Worm (Caenorhabditis elegans) whole organism, L1 larva: ENCODE results near the gene clec-157.

Source experiments
- C16A3.4 ChIP-seq: fragments of 150-350 bp; optimal IDR thresholded peaks from 2 replicates; lab custom pipeline; 2014; ENCODE audit warnings: missing biosample characterization, missing genetic modification characterization
- Y116A8C.19 ChIP-seq: sonication (generic microtip); optimal IDR thresholded peaks from 2 replicates; lab custom pipeline; 2016; ENCODE audit warnings: missing compliant biosample characterization, missing genetic modification characterization, borderline replicate concordance
- alr-1 ChIP-seq: fragments of 200-800 bp; sonication (Bioruptor generic); optimal IDR thresholded peaks from 2 replicates; lab custom pipeline; 2018; ENCODE audit warnings: borderline replicate concordance, mild to moderate bottlenecking, missing genetic modification characterization, missing compliant biosample characterization
- ceh-63 ChIP-seq: fragments of 200-800 bp; sonication (Bioruptor generic); optimal IDR thresholded peaks from 2 replicates; lab custom pipeline; 2018; ENCODE audit warnings: mild to moderate bottlenecking, missing genetic modification characterization, missing compliant biosample characterization
- ceh-8 ChIP-seq: fragments of 200-800 bp; sonication (Bioruptor generic); optimal IDR thresholded peaks from 2 replicates; lab custom pipeline; 2018; ENCODE audit warnings: mild to moderate bottlenecking, missing genetic modification characterization, moderate library complexity, missing compliant biosample characterization
- ceh-90 ChIP-seq: sonication (generic microtip); optimal IDR thresholded peaks from 2 replicates; lab custom pipeline; 2016; ENCODE audit warnings: missing genetic modification characterization, missing compliant biosample characterization
- ces-1 ChIP-seq: fragments of 150-350 bp; optimal IDR thresholded peaks from 2 replicates; lab custom pipeline; 2014; ENCODE audit warnings: missing biosample characterization, missing genetic modification reagents, missing genetic modification characterization
- dpl-1 ChIP-seq, 3 experiments: fragments of 150-350 bp in 2 of 3; sonication (generic microtip) in 1 of 3; optimal IDR thresholded peaks; 2 replicates each; lab custom pipeline; 2014 to 2017; ENCODE audit warnings: missing biosample characterization in 3 of 3, missing genetic modification characterization in 3 of 3, missing genetic modification reagents in 3 of 3
- dsc-1 ChIP-seq: sonication (generic microtip); optimal IDR thresholded peaks from 2 replicates; lab custom pipeline; 2016; ENCODE audit warnings: mild to moderate bottlenecking, missing genetic modification characterization, missing compliant biosample characterization
- efl-1 ChIP-seq, 4 experiments: fragments of 150-350 bp; optimal IDR thresholded peaks in 3 of 4; peaks in 1 of 4; 1 replicate in 1 of 4; 2 replicates in 3 of 4; lab custom pipeline; 2014; ENCODE audit warnings: missing biosample characterization in 2 of 4, missing genetic modification characterization in 2 of 4, missing genetic modification reagents in 2 of 4
- egl-27 ChIP-seq, 2 experiments: fragments of 150-350 bp in 1 of 2; sonication (generic microtip); optimal IDR thresholded peaks; 3 replicates each; lab custom pipeline; 2017 to 2018; ENCODE audit warnings: missing biosample characterization in 2 of 2, missing genetic modification characterization in 2 of 2, missing genetic modification reagents in 2 of 2
- elt-2 ChIP-seq: sonication (generic microtip); optimal IDR thresholded peaks from 2 replicates; lab custom pipeline; 2016; ENCODE audit warnings: missing genetic modification characterization, mild to moderate bottlenecking, inconsistent platforms, missing compliant biosample characterization, missing genetic modification reagents
- ets-5 ChIP-seq: fragments of 200-800 bp; sonication (Bioruptor generic); IDR thresholded peaks from 2 replicates; pipeline ENCODE4 v1.3.6; 2022; ENCODE audit warnings: missing genetic modification characterization, missing compliant biosample characterization
- fkh-8 ChIP-seq: sonication (generic microtip); optimal IDR thresholded peaks from 2 replicates; lab custom pipeline; 2016; ENCODE audit warnings: mild to moderate bottlenecking, missing genetic modification characterization, missing compliant biosample characterization
- fos-1 ChIP-seq: fragments of 150-350 bp; optimal IDR thresholded peaks from 2 replicates; lab custom pipeline; 2014; ENCODE audit warnings: missing biosample characterization, missing genetic modification characterization
- hlh-17 ChIP-seq: fragments of 200-800 bp; sonication (Bioruptor generic); optimal IDR thresholded peaks from 2 replicates; lab custom pipeline; 2018; ENCODE audit warnings: missing genetic modification characterization, mild to moderate bottlenecking, missing compliant biosample characterization, moderate library complexity, borderline replicate concordance
- hlh-4 ChIP-seq: sonication (generic microtip); optimal IDR thresholded peaks from 2 replicates; lab custom pipeline; 2016; ENCODE audit warnings: mild to moderate bottlenecking, missing genetic modification characterization, missing compliant biosample characterization
- irx-1 ChIP-seq: sonication (generic microtip); optimal IDR thresholded peaks from 2 replicates; lab custom pipeline; 2016; ENCODE audit warnings: missing genetic modification characterization, missing compliant biosample characterization
- isw-1 ChIP-seq: fragments of 200-800 bp; sonication (Bioruptor generic); IDR thresholded peaks from 2 replicates; pipeline ENCODE4 v1.3.6; 2022; ENCODE audit warnings: missing genetic modification characterization, missing compliant biosample characterization
- lin-13 ChIP-seq: fragments of 150-350 bp; optimal IDR thresholded peaks from 2 replicates; lab custom pipeline; 2014; ENCODE audit warnings: missing biosample characterization, missing genetic modification reagents, missing genetic modification characterization
- lin-14 ChIP-seq: fragments of 200-800 bp; sonication (Bioruptor generic); optimal IDR thresholded peaks from 2 replicates; lab custom pipeline; 2018; ENCODE audit warnings: mild to moderate bottlenecking, missing genetic modification characterization, moderate library complexity, missing compliant biosample characterization
- lir-3 ChIP-seq: sonication (generic microtip); optimal IDR thresholded peaks from 2 replicates; lab custom pipeline; 2016; ENCODE audit warnings: mild to moderate bottlenecking, missing genetic modification characterization, moderate library complexity, missing compliant biosample characterization; ENCODE audit not compliant: poor library complexity
- lsy-2 ChIP-seq, 2 experiments: fragments of 150-350 bp; optimal IDR thresholded peaks; 2 replicates each; lab custom pipeline; 2014; ENCODE audit warnings: missing biosample characterization in 2 of 2, missing genetic modification characterization in 2 of 2
- mab-9 ChIP-seq: fragments of 200-800 bp; sonication (Bioruptor generic); IDR thresholded peaks from 2 replicates; pipeline ENCODE4 v1.3.6; 2022; ENCODE audit warnings: missing genetic modification reagents, missing genetic modification characterization, missing compliant biosample characterization
- mep-1 ChIP-seq: fragments of 150-350 bp; optimal IDR thresholded peaks from 2 replicates; lab custom pipeline; 2014; ENCODE audit warnings: missing biosample characterization, missing genetic modification characterization
- nhr-11 ChIP-seq: fragments of 150-350 bp; optimal IDR thresholded peaks from 2 replicates; lab custom pipeline; 2014; ENCODE audit warnings: missing biosample characterization, missing genetic modification characterization
- nhr-12 ChIP-seq: sonication (generic microtip); optimal IDR thresholded peaks from 2 replicates; lab custom pipeline; 2017; ENCODE audit warnings: missing biosample characterization, missing genetic modification characterization
- nhr-20 ChIP-seq: sonication (generic microtip); optimal IDR thresholded peaks from 2 replicates; lab custom pipeline; 2016; ENCODE audit warnings: mild to moderate bottlenecking, missing genetic modification characterization, missing compliant biosample characterization
- nhr-237 ChIP-seq: fragments of 150-350 bp; optimal IDR thresholded peaks from 2 replicates; lab custom pipeline; 2014; ENCODE audit warnings: missing biosample characterization, missing genetic modification characterization
- nhr-47 ChIP-seq: sonication (generic microtip); optimal IDR thresholded peaks from 2 replicates; lab custom pipeline; 2016; ENCODE audit warnings: mild to moderate bottlenecking, missing genetic modification characterization, moderate library complexity, missing compliant biosample characterization
- nhr-71 ChIP-seq: sonication (generic microtip); optimal IDR thresholded peaks from 2 replicates; lab custom pipeline; 2016; ENCODE audit warnings: mild to moderate bottlenecking, missing genetic modification characterization, moderate library complexity, missing compliant biosample characterization
- nhr-90 ChIP-seq: sonication (generic microtip); optimal IDR thresholded peaks from 2 replicates; lab custom pipeline; 2016; ENCODE audit warnings: mild to moderate bottlenecking, missing genetic modification characterization, missing compliant biosample characterization; ENCODE audit not compliant: poor library complexity
- pax-3 ChIP-seq: fragments of 200-800 bp; sonication (Bioruptor generic); optimal IDR thresholded peaks from 2 replicates; lab custom pipeline; 2018; ENCODE audit warnings: mild to moderate bottlenecking, missing genetic modification characterization, moderate library complexity, missing compliant biosample characterization
- rnt-1 ChIP-seq: sonication (generic microtip); optimal IDR thresholded peaks from 2 replicates; lab custom pipeline; 2016; ENCODE audit warnings: mild to moderate bottlenecking, missing genetic modification characterization, moderate library complexity, missing compliant biosample characterization
- skn-1 ChIP-seq: fragments of 150-350 bp; optimal IDR thresholded peaks from 2 replicates; lab custom pipeline; 2014; ENCODE audit warnings: missing biosample characterization, missing genetic modification characterization
- snu-23 ChIP-seq: sonication (generic microtip); optimal IDR thresholded peaks from 2 replicates; lab custom pipeline; 2016; ENCODE audit warnings: missing genetic modification characterization, missing compliant biosample characterization
- sox-4 ChIP-seq: sonication (generic microtip); optimal IDR thresholded peaks from 2 replicates; lab custom pipeline; 2016; ENCODE audit warnings: missing genetic modification characterization, missing compliant biosample characterization
- sup-37 ChIP-seq: fragments of 200-800 bp; sonication (Bioruptor generic); optimal IDR thresholded peaks from 2 replicates; lab custom pipeline; 2018; ENCODE audit warnings: mild to moderate bottlenecking, missing genetic modification characterization, missing compliant biosample characterization
- tbx-2 ChIP-seq: sonication (generic microtip); optimal IDR thresholded peaks from 2 replicates; lab custom pipeline; 2016; ENCODE audit warnings: missing genetic modification characterization, missing compliant biosample characterization
- unc-30 ChIP-seq: sonication (generic microtip); optimal IDR thresholded peaks from 2 replicates; lab custom pipeline; 2017; ENCODE audit warnings: missing biosample characterization, missing genetic modification characterization
- zag-1 ChIP-seq: fragments of 150-350 bp; optimal IDR thresholded peaks from 2 replicates; lab custom pipeline; 2014; ENCODE audit warnings: missing biosample characterization, missing genetic modification characterization
- zip-4 ChIP-seq: fragments of 200-800 bp; sonication (Bioruptor generic); optimal IDR thresholded peaks from 2 replicates; lab custom pipeline; 2018; ENCODE audit warnings: mild to moderate bottlenecking, missing genetic modification characterization, moderate library complexity, missing compliant biosample characterization
- ztf-11 ChIP-seq, 2 experiments: sonication (generic microtip); optimal IDR thresholded peaks; 2 replicates each; lab custom pipeline; 2016 to 2017; ENCODE audit warnings: missing genetic modification characterization in 2 of 2, missing biosample characterization in 1 of 2, missing compliant biosample characterization in 1 of 2
- ztf-4 ChIP-seq: fragments of 150-350 bp; optimal IDR thresholded peaks from 2 replicates; lab custom pipeline; 2014; ENCODE audit warnings: missing biosample characterization, missing genetic modification characterization

Gene clec-157

DNA sequence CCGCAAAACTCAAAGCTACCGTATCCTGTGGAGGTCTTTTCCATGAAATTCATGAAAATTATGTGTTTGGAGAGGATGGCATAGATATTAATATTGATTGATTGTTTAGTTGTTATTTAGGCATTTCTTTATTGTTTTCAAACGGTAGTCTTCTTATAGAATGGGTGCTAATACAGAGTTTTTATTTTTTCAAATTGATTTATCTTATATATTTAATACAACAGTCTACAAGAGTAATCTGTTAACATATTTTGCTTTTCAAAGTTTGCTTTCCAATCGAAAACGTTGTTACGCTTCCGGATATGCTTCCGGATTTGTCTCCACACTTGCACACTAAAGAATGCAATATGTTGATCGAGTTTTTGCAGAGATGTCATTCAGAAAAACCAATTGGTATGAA lies 22.5 kb upstream of the clec-157 start, which contains the start of gene C35D10.17:
Gene C35D10.17 (plus strand): TSS at position 301 of the 400 bp plus-strand sequence.
- TF ChIP-seq Y116A8C.19: no peak
- TF ChIP-seq ces-1: no peak
- TF ChIP-seq nhr-90 (tag; lab: Kevin White, UChicago): no peak
- no peak for TF ChIP-seq zip-4 (GFP tag; lab: Kevin White, UChicago)
- no peak for TF ChIP-seq nhr-11 (tag; lab: Kevin White, UChicago)
- TF ChIP-seq mab-9 (GFP tag; lab: Robert Waterston, UW): no peak
- TF ChIP-seq unc-30 (tag; lab: Kevin White, UChicago): no peak
- no peak for TF ChIP-seq skn-1
- TF ChIP-seq zag-1: no peak

DNA sequence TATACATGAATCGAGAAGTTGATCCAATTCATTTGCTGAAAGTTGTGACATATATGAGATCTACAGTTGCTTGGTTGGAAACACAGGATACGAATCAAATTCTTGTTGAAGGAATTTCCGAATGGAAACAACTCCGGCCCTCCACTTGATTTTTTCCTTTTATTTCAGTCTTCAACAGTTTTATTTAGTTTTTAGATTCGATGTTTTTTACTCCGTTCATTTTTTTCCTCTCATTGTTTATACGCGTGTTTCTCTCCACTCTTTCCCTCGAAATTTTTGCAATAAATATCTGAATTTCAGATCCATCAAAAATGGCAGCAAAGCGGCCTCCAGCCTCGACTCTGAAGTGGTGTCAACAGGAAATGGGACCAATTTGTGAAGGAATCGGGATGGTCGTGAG lies 18.9 kb upstream of the clec-157 start, which contains the start of gene coq-8:
Gene coq-8 (plus strand): TSS at position 301 of the 400 bp plus-strand sequence.
- TF ChIP-seq C16A3.4 (tag; lab: Kevin White, UChicago) (no peak), hlh-4 (no peak), fos-1 (tag; lab: Kevin White, UChicago) (no peak), zag-1 (no peak), ceh-8 (GFP tag; lab: Kevin White, UChicago) (no peak), lin-13 (no peak), elt-2 (tag; lab: Kevin White, UChicago) (no peak), ets-5 (GFP tag; lab: Robert Waterston, UW) (no peak), hlh-17 (GFP tag; lab: Kevin White, UChicago) (no peak), nhr-90 (tag; lab: Kevin White, UChicago) (no peak)

DNA sequence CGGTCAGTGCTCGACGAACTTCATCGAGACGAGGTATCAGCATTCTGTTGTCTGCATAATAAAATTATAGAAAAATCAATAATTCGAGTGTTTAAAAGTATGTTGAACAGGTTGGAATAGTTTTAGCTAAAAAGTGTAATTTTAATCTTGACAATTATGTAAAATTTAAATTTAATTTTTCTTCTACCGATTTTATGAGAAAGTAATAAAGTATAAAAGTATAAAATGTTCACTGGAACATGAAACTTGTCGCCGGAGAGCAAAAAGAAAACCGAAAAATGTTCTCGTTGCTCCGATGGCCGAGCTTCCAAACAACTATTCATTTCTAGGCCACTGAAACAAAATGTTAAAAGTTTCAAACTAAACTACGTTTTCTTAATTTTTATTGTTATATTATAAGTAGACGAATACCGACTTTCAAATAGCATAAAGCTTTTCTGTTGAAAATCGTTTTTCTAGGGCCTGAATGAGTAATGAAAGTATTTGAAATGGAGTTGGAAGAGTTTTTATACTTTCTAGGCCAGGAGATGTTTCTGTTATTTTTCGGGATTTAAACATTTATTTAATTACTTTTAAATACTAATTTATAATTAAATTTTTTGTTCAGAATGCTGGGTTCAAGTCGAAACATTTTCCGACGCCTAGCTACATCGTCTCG lies 17.6 kb upstream of the clec-157 start, which contains the start of the genes C35D10.10 and C35D10.5:
Gene C35D10.10 (minus strand): TSS at position 51 of the 658 bp plus-strand sequence.
Gene C35D10.5 (plus strand): TSS at position 608 of the 658 bp plus-strand sequence.
- TF ChIP-seq dsc-1 (tag; lab: Kevin White, UChicago) (peak; percentile 7), rnt-1 (tag; lab: Kevin White, UChicago) (peak; percentile 8), C16A3.4 (tag; lab: Kevin White, UChicago) (no peak), sup-37 (GFP tag; lab: Kevin White, UChicago) (no peak), lin-14 (GFP tag; lab: Kevin White, UChicago) (no peak), mep-1 (tag; lab: Kevin White, UChicago) (no peak), nhr-20 (peak; percentile 12), alr-1 (no peak), nhr-11 (tag; lab: Kevin White, UChicago) (no peak), lir-3 (peak; percentile 62), ceh-63 (GFP tag; lab: Kevin White, UChicago) (no peak), nhr-12 (tag; lab: Kevin White, UChicago) (no peak), ets-5 (GFP tag; lab: Robert Waterston, UW) (no peak), unc-30 (tag; lab: Kevin White, UChicago) (no peak), sox-4 (tag; lab: Kevin White, UChicago) (no peak), fkh-8 (tag; lab: Kevin White, UChicago) (no peak), nhr-47 (tag; lab: Kevin White, UChicago) (peak; percentile 42), ztf-11 (tag; optimal IDR thresholded peaks at IDR 0.05; lab: Kevin White, UChicago) (peak in 1 of 2 experiments; percentile 39), zag-1 (no peak), snu-23 (GFP tag; lab: Kevin White, UChicago) (peak; percentile 4), dpl-1 (GFP tag; optimal IDR thresholded peaks at IDR 0.05; lab: Kevin White, UChicago) (peak in 2 of 3 experiments; percentile 4 to 17), lsy-2 (tag; optimal IDR thresholded peaks at IDR 0.05; lab: Kevin White, UChicago) (peak in 1 of 2 experiments; percentile 35), efl-1 (optimal IDR thresholded peaks at IDR 0.05; lab: Kevin White, UChicago) (no peak), efl-1 (GFP tag; optimal IDR thresholded peaks at IDR 0.05 in 1 of 2; lab: Kevin White, UChicago) (peak in 1 of 2 experiments; percentile 27), egl-27 (tag; optimal IDR thresholded peaks at IDR 0.05; lab: Kevin White, UChicago) (no peak), ztf-4 (tag; lab: Kevin White, UChicago) (no peak), nhr-90 (tag; lab: Kevin White, UChicago) (peak; percentile 48), ceh-90 (tag; lab: Kevin White, UChicago) (peak; percentile 81), Y116A8C.19 (no peak), tbx-2 (peak; percentile 20), nhr-71 (tag; lab: Kevin White, UChicago) (peak; percentile 34), nhr-237 (no peak), pax-3 (tag; lab: Kevin White, UChicago) (no peak), isw-1 (GFP tag; lab: Robert Waterston, UW) (no peak), irx-1 (tag; lab: Kevin White, UChicago) (peak; percentile 33)
